Worm (Caenorhabditis elegans): ENCODE results near the gene R02F2.9.

DNA sequence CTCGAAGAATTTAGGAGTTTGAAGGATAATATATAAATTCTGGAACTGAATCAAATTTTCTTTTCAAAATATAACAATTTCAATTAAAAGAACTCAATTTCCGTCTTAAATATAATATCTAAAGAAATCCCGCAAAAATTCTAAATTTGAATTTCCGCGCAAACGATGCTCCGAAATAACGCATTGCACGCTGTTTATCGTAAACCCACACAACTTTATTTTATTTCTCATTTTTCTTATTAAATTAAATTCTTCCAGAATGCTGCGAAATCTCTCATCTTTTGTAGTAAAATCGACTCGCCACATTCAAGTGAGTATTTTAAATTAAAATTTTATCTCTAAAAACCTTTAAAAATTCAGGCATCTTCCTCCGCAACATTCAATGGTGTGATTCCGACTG lies at the start of gene R02F2.9:
- TF ChIP-seq dao-5 (tag; optimal IDR thresholded peaks at IDR 0.05) = no peak
- no peak for TF ChIP-seq him-1 (tag; optimal IDR thresholded peaks at IDR 0.05)
- no peak for TF ChIP-seq W03F9.2 (tag; optimal IDR thresholded peaks at IDR 0.05)
